Worm (Caenorhabditis elegans): ENCODE results near the gene F31E3.2.

F31E3.2 gene

DNA sequence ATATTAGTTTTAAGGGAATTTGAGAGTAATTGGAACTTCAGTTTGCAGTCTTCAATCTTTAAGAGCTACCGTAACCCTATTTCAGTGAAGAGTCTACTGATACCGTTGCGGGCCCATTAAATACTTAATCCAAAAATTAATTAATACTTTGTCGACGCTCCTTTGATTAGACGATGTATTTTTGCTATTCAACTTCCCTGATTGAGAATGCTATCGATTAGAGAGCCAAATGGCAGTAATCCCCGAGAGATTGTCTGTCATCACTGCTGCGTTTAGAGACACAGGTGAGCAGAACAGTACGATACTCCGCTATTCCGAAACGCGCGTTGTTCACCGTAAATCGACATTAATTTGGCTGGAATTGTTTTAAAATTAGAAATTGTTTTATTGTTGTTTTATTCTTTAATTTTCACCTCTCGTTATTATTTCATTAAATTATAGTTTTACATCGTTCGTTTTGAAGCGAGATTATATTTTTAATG, 47.4 kb downstream of the F31E3.2 start, which contains the start of gene rfl-1 (continued):
- TF ChIP-seq unc-62 (GFP tag; optimal IDR thresholded peaks at IDR 0.05) (no peak), nhr-20 (tag; optimal IDR thresholded peaks at IDR 0.05) (peak; percentile 55), ama-1 (optimal IDR thresholded peaks at IDR 0.05) (no peak), irx-1 (tag; optimal IDR thresholded peaks at IDR 0.05) (no peak), lin-14 (GFP tag; optimal IDR thresholded peaks at IDR 0.05) (peak; percentile 61), zip-4 (GFP tag; optimal IDR thresholded peaks at IDR 0.05) (no peak), ceh-90 (tag; optimal IDR thresholded peaks at IDR 0.05) (no peak), tbx-2 (tag; optimal IDR thresholded peaks at IDR 0.05) (peak; percentile 57), hlh-17 (GFP tag; optimal IDR thresholded peaks at IDR 0.05; ENCODE audit: borderline replicate concordance) (no peak), zag-1 (tag; optimal IDR thresholded peaks at IDR 0.05) (no peak), nhr-28 (tag; optimal IDR thresholded peaks at IDR 0.05) (no peak), grh-1 (GFP tag; IDR thresholded peaks at IDR 0.05) (no peak), sup-37 (GFP tag; optimal IDR thresholded peaks at IDR 0.05) (no peak), lin-39 (tag; optimal IDR thresholded peaks at IDR 0.05) (no peak), unc-30 (tag; optimal IDR thresholded peaks at IDR 0.05) (no peak), blmp-1 (tag; optimal IDR thresholded peaks at IDR 0.05) (peak; percentile 48), ceh-88 (GFP tag; IDR thresholded peaks at IDR 0.05) (no peak), aly-2 (tag; optimal IDR thresholded peaks at IDR 0.05) (no peak), rnt-1 (tag; optimal IDR thresholded peaks at IDR 0.05) (peak; percentile 52), nhr-47 (tag; optimal IDR thresholded peaks at IDR 0.05) (peak; percentile 66), xbp-1 (tag; optimal IDR thresholded peaks at IDR 0.05) (peak; percentile 52), hlh-4 (tag; optimal IDR thresholded peaks at IDR 0.05) (no peak), lsy-2 (tag; optimal IDR thresholded peaks at IDR 0.05) (peak; percentile 73 to 89), ceh-82 (tag; optimal IDR thresholded peaks at IDR 0.05) (peak in 2 of 3 experiments; percentile 25 to 62), tlp-1 (tag; optimal IDR thresholded peaks at IDR 0.05) (no peak), nhr-77 (tag; optimal IDR thresholded peaks at IDR 0.05) (no peak), ces-1 (GFP tag; optimal IDR thresholded peaks at IDR 0.05) (no peak), snu-23 (GFP tag; optimal IDR thresholded peaks at IDR 0.05) (peak; percentile 70), nhr-12 (tag; optimal IDR thresholded peaks at IDR 0.05) (no peak), unc-86 (tag; optimal IDR thresholded peaks at IDR 0.05) (peak; percentile 35), isw-1 (GFP tag; IDR thresholded peaks at IDR 0.05) (peak; percentile 63), egl-27 (tag; optimal IDR thresholded peaks at IDR 0.05) (no peak), nhr-19 (GFP tag; conservative IDR thresholded peaks at IDR 0.05) (peak; percentile 47), nhr-71 (tag; optimal IDR thresholded peaks at IDR 0.05) (peak; percentile 69), efl-1 (optimal IDR thresholded peaks at IDR 0.05) (peak; percentile 77 to 79), efl-1 (GFP tag; optimal IDR thresholded peaks at IDR 0.05 in 1 of 2) (peak; percentile 74 to 96), lin-13 (GFP tag; optimal IDR thresholded peaks at IDR 0.05) (no peak), lin-15B (tag; optimal IDR thresholded peaks at IDR 0.05) (peak; percentile 75), mef-2 (tag; optimal IDR thresholded peaks at IDR 0.05) (no peak), lin-35 (GFP tag; optimal IDR thresholded peaks at IDR 0.05) (peak; percentile 70 to 77), ztf-11 (tag; optimal IDR thresholded peaks at IDR 0.05) (no peak), fkh-4 (tag; optimal IDR thresholded peaks at IDR 0.05; ENCODE audit: borderline replicate concordance) (no peak), pag-3 (tag; optimal IDR thresholded peaks at IDR 0.05; ENCODE audit: borderline replicate concordance, insufficient read depth) (no peak), alr-1 (tag; optimal IDR thresholded peaks at IDR 0.05; ENCODE audit: borderline replicate concordance) (no peak), C04F5.9 (tag; optimal IDR thresholded peaks at IDR 0.05) (peak; percentile 31), nhr-11 (tag; optimal IDR thresholded peaks at IDR 0.05) (no peak), F16B12.6 (tag; optimal IDR thresholded peaks at IDR 0.05) (peak; percentile 57), Y116A8C.19 (tag; optimal IDR thresholded peaks at IDR 0.05; ENCODE audit: borderline replicate concordance) (no peak), fkh-10 (GFP tag; optimal IDR thresholded peaks at IDR 0.05) (peak; percentile 22), ztf-4 (tag; optimal IDR thresholded peaks at IDR 0.05) (no peak), nhr-85 (tag) (peak; percentile 41), snpc-4 (tag; optimal IDR thresholded peaks at IDR 0.05) (no peak), hpl-2 (GFP tag; optimal IDR thresholded peaks at IDR 0.05) (no peak), sox-4 (tag; optimal IDR thresholded peaks at IDR 0.05) (no peak)

Data from whole organism, L1 larva.